Worm (Caenorhabditis elegans): Measurements from ENCODE around the gene R08A2.5.

DNA sequence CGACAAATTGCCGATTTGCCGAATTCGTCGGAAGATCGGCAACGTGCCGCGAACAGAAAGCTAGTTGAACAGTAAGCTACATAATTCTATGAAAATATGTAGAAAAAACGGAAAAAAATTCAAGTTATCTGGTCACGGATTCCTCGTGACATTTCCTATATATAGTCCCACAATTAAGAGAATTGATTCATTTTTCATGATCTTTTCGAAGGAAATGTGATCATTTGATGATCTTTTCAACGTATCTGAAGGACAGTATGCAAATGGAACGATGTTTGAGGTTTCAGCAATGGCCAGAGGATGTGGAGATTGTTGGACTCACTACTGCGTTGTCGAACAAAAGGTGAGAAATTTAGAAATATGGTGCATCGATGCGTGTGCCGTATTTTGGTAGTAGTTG is 4.5 kb upstream of the R08A2.5 start, which contains the start of gene R08A2.9:
- TF ChIP-seq egl-44 (GFP tag; IDR thresholded peaks at IDR 0.05), result no peak
- no peak for TF ChIP-seq T07F8.4 (tag; optimal IDR thresholded peaks at IDR 0.05)
- no peak for TF ChIP-seq snpc-1.3 (tag; optimal IDR thresholded peaks at IDR 0.05; ENCODE audit: insufficient read depth)
- no peak for TF ChIP-seq him-1 (tag; optimal IDR thresholded peaks at IDR 0.05)

Measured in whole organism, young adult.